Worm (Caenorhabditis elegans) whole organism, early embryonic: ENCODE data around the gene sor-3.
"Not testable (repeated sequence)": the region's sequence is repeated elsewhere in the genome, so short reads cannot be mapped to it uniquely, and the experiment has no call there.

ENCODE experiments used
- B0310.2 ChIP-seq: sonication (generic microtip); optimal IDR thresholded peaks from 2 replicates; lab custom pipeline; 2016; ENCODE audit warnings: mild to moderate bottlenecking, missing genetic modification characterization, missing compliant biosample characterization
- F13C5.2 ChIP-seq: sonication (generic microtip); optimal IDR thresholded peaks from 2 replicates; lab custom pipeline; 2017; ENCODE audit warnings: mild to moderate bottlenecking, missing genetic modification characterization, inconsistent platforms, missing compliant biosample characterization
- aly-1 ChIP-seq: sonication (generic microtip); optimal IDR thresholded peaks from 2 replicates; lab custom pipeline; 2016; ENCODE audit warnings: missing genetic modification characterization, missing compliant biosample characterization
- ama-1 ChIP-seq: fragments of 150-350 bp; optimal IDR thresholded peaks from 2 replicates; lab custom pipeline; 2014
- ceh-13 ChIP-seq: fragments of 200-800 bp; sonication (Bioruptor generic); optimal IDR thresholded peaks from 2 replicates; lab custom pipeline; 2018; ENCODE audit warnings: mild to moderate bottlenecking, missing genetic modification characterization, missing compliant biosample characterization
- ceh-36 ChIP-seq: sonication (generic microtip); optimal IDR thresholded peaks from 2 replicates; lab custom pipeline; 2016; ENCODE audit warnings: missing genetic modification characterization, inconsistent platforms, missing compliant biosample characterization
- ets-7 ChIP-seq: sonication (generic microtip); optimal IDR thresholded peaks from 2 replicates; lab custom pipeline; 2016; ENCODE audit warnings: missing genotype, missing genetic modification characterization, missing compliant biosample characterization
- flt-1 ChIP-seq: fragments of 200-800 bp; sonication (Bioruptor generic); IDR thresholded peaks from 2 replicates; pipeline ENCODE4 v1.3.6; 2022; ENCODE audit warnings: missing genetic modification characterization, missing compliant biosample characterization
- hmbx-1 ChIP-seq: sonication (generic microtip); optimal IDR thresholded peaks from 2 replicates; lab custom pipeline; 2016; ENCODE audit warnings: mild to moderate bottlenecking, missing genetic modification characterization, missing compliant biosample characterization
- hmg-4 ChIP-seq: fragments of 200-800 bp; sonication (Bioruptor generic); optimal IDR thresholded peaks from 2 replicates; lab custom pipeline; 2018; ENCODE audit warnings: mild to moderate bottlenecking, missing genetic modification characterization, missing compliant biosample characterization
- hnd-1 ChIP-seq: sonication (generic microtip); optimal IDR thresholded peaks from 2 replicates; lab custom pipeline; 2016; ENCODE audit warnings: missing genetic modification characterization, missing compliant biosample characterization
- pes-1 ChIP-seq: fragments of 200-800 bp; sonication (Bioruptor generic); IDR thresholded peaks from 2 replicates; pipeline ENCODE4 v1.3.6; 2022; ENCODE audit warnings: missing genetic modification reagents, missing genetic modification characterization, missing compliant biosample characterization
- scrt-1 ChIP-seq: fragments of 200-800 bp; sonication (Bioruptor generic); IDR thresholded peaks from 2 replicates; pipeline ENCODE4 v1.3.6; 2022; ENCODE audit warnings: missing genetic modification characterization, missing compliant biosample characterization
- sea-1 ChIP-seq: fragments of 200-800 bp; sonication (Bioruptor generic); conservative IDR thresholded peaks from 2 replicates; pipeline ENCODE4 v1.3.6; 2022; ENCODE audit warnings: missing genetic modification characterization, missing compliant biosample characterization
- tbx-11 ChIP-seq: fragments of 200-800 bp; sonication (Bioruptor generic); IDR thresholded peaks from 2 replicates; pipeline ENCODE4 v1.3.6; 2022; ENCODE audit warnings: missing genetic modification characterization, missing compliant biosample characterization
- tbx-37 ChIP-seq: fragments of 200-800 bp; sonication (Bioruptor generic); conservative IDR thresholded peaks from 2 replicates; pipeline ENCODE4 v1.3.6; 2022; ENCODE audit warnings: missing genetic modification reagents, missing genetic modification characterization, missing compliant biosample characterization
- tra-4 ChIP-seq: sonication (generic microtip); optimal IDR thresholded peaks from 2 replicates; lab custom pipeline; 2017; ENCODE audit warnings: missing genetic modification characterization, missing compliant biosample characterization

sor-3 gene

ce11 chrX:324021-324420, 29.4 kb upstream of the sor-3 start:
- TF ChIP-seq scrt-1 (GFP tag; lab: Robert Waterston, UW): no peak
- TF ChIP-seq ama-1 (lab: Kevin White, UChicago): no peak
- no peak for TF ChIP-seq tbx-37 (GFP tag; lab: Robert Waterston, UW)
- no peak for TF ChIP-seq pes-1 (GFP tag; lab: Robert Waterston, UW)
- TF ChIP-seq B0310.2 (tag; lab: Kevin White, UChicago): no peak
- TF ChIP-seq F13C5.2 (tag; lab: Kevin White, UChicago): no peak
- TF ChIP-seq hmg-4 (GFP tag; lab: Kevin White, UChicago): no peak
- no peak for TF ChIP-seq ets-7 (tag; lab: Kevin White, UChicago)

- TF ChIP-seq tbx-37 (GFP tag; lab: Robert Waterston, UW) (no peak), pes-1 (GFP tag; lab: Robert Waterston, UW) (no peak), F13C5.2 (tag; lab: Kevin White, UChicago) (peak; percentile 2), hmg-4 (GFP tag; lab: Kevin White, UChicago) (no peak)
Measured at ce11 chrX:325597-326161, 27.7 kb upstream of the sor-3 start, which contains the start of gene M02E1.1. M02E1.1 (plus strand) TSS chrX:326111.

- TF ChIP-seq hmbx-1: no peak
- TF ChIP-seq aly-1 (tag; lab: Kevin White, UChicago): no peak
- no peak for TF ChIP-seq tbx-37 (GFP tag; lab: Robert Waterston, UW)
- TF ChIP-seq tbx-11 (GFP tag; lab: Robert Waterston, UW): no peak
- no peak for TF ChIP-seq hmg-4 (GFP tag; lab: Kevin White, UChicago)
- no peak for TF ChIP-seq ets-7 (tag; lab: Kevin White, UChicago)
- TF ChIP-seq ama-1 (lab: Kevin White, UChicago): no peak
- no peak for TF ChIP-seq ceh-36 (tag; lab: Kevin White, UChicago)
- TF ChIP-seq F13C5.2 (tag; lab: Kevin White, UChicago): no peak
- no peak for TF ChIP-seq sea-1 (GFP tag; lab: Robert Waterston, UW)
- TF ChIP-seq pes-1 (GFP tag; lab: Robert Waterston, UW): no peak
- no peak for TF ChIP-seq hnd-1 (tag; lab: Kevin White, UChicago)
- TF ChIP-seq scrt-1 (GFP tag; lab: Robert Waterston, UW): no peak
Measured at ce11 chrX:328736-329135, 24.7 kb upstream of the sor-3 start.

- TF ChIP-seq tbx-37 (GFP tag; lab: Robert Waterston, UW) (no peak), pes-1 (GFP tag; lab: Robert Waterston, UW) (no peak), ceh-36 (tag; lab: Kevin White, UChicago) (no peak), F13C5.2 (tag; lab: Kevin White, UChicago) (no peak), flt-1 (no peak), hmbx-1 (no peak), ets-7 (tag; lab: Kevin White, UChicago) (no peak), aly-1 (tag; lab: Kevin White, UChicago) (no peak), ama-1 (lab: Kevin White, UChicago) (no peak), sea-1 (GFP tag; lab: Robert Waterston, UW) (no peak), hnd-1 (tag; lab: Kevin White, UChicago) (no peak), ceh-13 (GFP tag; lab: Kevin White, UChicago) (no peak), tra-4 (no peak), hmg-4 (GFP tag; lab: Kevin White, UChicago) (no peak), tbx-11 (GFP tag; lab: Robert Waterston, UW) (no peak), scrt-1 (GFP tag; lab: Robert Waterston, UW) (no peak), B0310.2 (tag; lab: Kevin White, UChicago) (no peak)
Measured at ce11 chrX:332643-333042, 20.8 kb upstream of the sor-3 start.

ce11 chrX:334452-334851, 19.0 kb upstream of the sor-3 start:
- no peak for TF ChIP-seq sea-1 (GFP tag; lab: Robert Waterston, UW)
- no peak for TF ChIP-seq ceh-13 (GFP tag; lab: Kevin White, UChicago)
- TF ChIP-seq hnd-1 (tag; lab: Kevin White, UChicago): no peak
- no peak for TF ChIP-seq ets-7 (tag; lab: Kevin White, UChicago)
- no peak for TF ChIP-seq F13C5.2 (tag; lab: Kevin White, UChicago)
- no peak for TF ChIP-seq hmg-4 (GFP tag; lab: Kevin White, UChicago)
- TF ChIP-seq aly-1 (tag; lab: Kevin White, UChicago): no peak
- TF ChIP-seq pes-1 (GFP tag; lab: Robert Waterston, UW): no peak
- TF ChIP-seq tbx-37 (GFP tag; lab: Robert Waterston, UW): no peak
- no peak for TF ChIP-seq ama-1 (lab: Kevin White, UChicago)
- no peak for TF ChIP-seq hmbx-1
- TF ChIP-seq scrt-1 (GFP tag; lab: Robert Waterston, UW): no peak
- no peak for TF ChIP-seq tbx-11 (GFP tag; lab: Robert Waterston, UW)
- no peak for TF ChIP-seq B0310.2 (tag; lab: Kevin White, UChicago)
- no peak for TF ChIP-seq tra-4
- no peak for TF ChIP-seq flt-1
- TF ChIP-seq ceh-36 (tag; lab: Kevin White, UChicago): no peak

ce11 chrX:343822-344221, 9.6 kb upstream of the sor-3 start:
- TF ChIP-seq flt-1 (no peak), tra-4 (no peak), scrt-1 (GFP tag; lab: Robert Waterston, UW) (no peak), ceh-13 (GFP tag; lab: Kevin White, UChicago) (no peak), sea-1 (GFP tag; lab: Robert Waterston, UW) (no peak), tbx-11 (GFP tag; lab: Robert Waterston, UW) (no peak), ets-7 (tag; lab: Kevin White, UChicago) (no peak)

ce11 chrX:347117-347516, 6.3 kb upstream of the sor-3 start, which contains the start of gene C04E7.3:
C04E7.3 (minus strand) TSS chrX:347217.
- TF ChIP-seq ceh-13 (GFP tag; lab: Kevin White, UChicago); pes-1 (GFP tag; lab: Robert Waterston, UW); B0310.2 (tag; lab: Kevin White, UChicago): not testable (repeated sequence)
